Worm (Caenorhabditis elegans) whole organism, L4 larva: ENCODE measurements around the gene ZC8.6.
A peak's percentile ranks its signal among the peaks of the same experiment; 100 is the strongest.

Experiments used
- F49E8.2 ChIP-seq: sonication (generic microtip); optimal IDR thresholded peaks from 2 replicates; lab custom pipeline; 2016; ENCODE audit warnings: missing compliant biosample characterization, mild to moderate bottlenecking, missing genetic modification characterization, borderline replicate concordance
- T20F7.1 ChIP-seq: fragments of 200-800 bp; sonication (Bioruptor generic); optimal IDR thresholded peaks from 2 replicates; lab custom pipeline; 2018; ENCODE audit warnings: mild to moderate bottlenecking, missing genetic modification characterization, missing compliant biosample characterization
- Y48G9A.11 ChIP-seq: fragments of 200-800 bp; sonication (Bioruptor generic); IDR thresholded peaks from 2 replicates; pipeline ENCODE4 v1.3.6; 2022; ENCODE audit warnings: missing genetic modification reagents, missing genetic modification characterization, missing compliant biosample characterization
- Y75B8A.6 ChIP-seq: fragments of 200-800 bp; sonication (Bioruptor generic); IDR thresholded peaks from 2 replicates; pipeline ENCODE4 v1.3.6; 2022; ENCODE audit warnings: missing genetic modification reagents, missing genetic modification characterization, missing compliant biosample characterization
- ZK337.2 ChIP-seq: fragments of 200-800 bp; sonication (Bioruptor generic); IDR thresholded peaks from 2 replicates; pipeline ENCODE4 v1.3.6; 2022; ENCODE audit warnings: missing genetic modification reagents, missing genetic modification characterization, missing compliant biosample characterization
- aha-1 ChIP-seq: fragments of 150-350 bp; peaks from one replicate; lab custom pipeline; 2014; ENCODE audit warnings: missing biosample characterization, missing genetic modification characterization
- ama-1 ChIP-seq: fragments of 150-350 bp; optimal IDR thresholded peaks from 2 replicates; lab custom pipeline; 2014; ENCODE audit warnings: inconsistent platforms, mixed read lengths
- ceh-28 ChIP-seq: fragments of 150-350 bp; optimal IDR thresholded peaks from 2 replicates; lab custom pipeline; 2014; ENCODE audit warnings: missing biosample characterization, missing genetic modification reagents, missing genetic modification characterization
- ceh-32 ChIP-seq: sonication (generic microtip); optimal IDR thresholded peaks from 2 replicates; lab custom pipeline; 2016; ENCODE audit warnings: mild to moderate bottlenecking, missing genetic modification characterization, missing compliant biosample characterization; ENCODE audit not compliant: poor library complexity
- ceh-44 ChIP-seq: fragments of 200-800 bp; sonication (Bioruptor generic); IDR thresholded peaks from 2 replicates; pipeline ENCODE4 v1.3.6; 2022; ENCODE audit warnings: missing genetic modification reagents, missing genetic modification characterization, missing compliant biosample characterization
- ceh-62 ChIP-seq: sonication (generic microtip); optimal IDR thresholded peaks from 2 replicates; lab custom pipeline; 2017; ENCODE audit warnings: missing biosample characterization, missing genetic modification characterization
- ceh-82 ChIP-seq: sonication (generic microtip); optimal IDR thresholded peaks from 2 replicates; lab custom pipeline; 2017; ENCODE audit warnings: missing biosample characterization, missing genetic modification characterization
- cey-2 ChIP-seq: sonication (generic microtip); optimal IDR thresholded peaks from 3 replicates; lab custom pipeline; 2017; ENCODE audit warnings: missing genetic modification characterization, mild to moderate bottlenecking, missing compliant biosample characterization, antibody characterized with exemption, borderline replicate concordance; ENCODE audit not compliant: insufficient read depth
- daf-16 ChIP-seq, 3 experiments: sonication (generic microtip); optimal IDR thresholded peaks; 2 replicates each; lab custom pipeline; 2016 to 2017; ENCODE audit warnings: missing genetic modification characterization in 3 of 3, missing genetic modification reagents in 3 of 3, mild to moderate bottlenecking in 2 of 3, missing compliant biosample characterization in 2 of 3, missing biosample characterization in 1 of 3, moderate library complexity in 1 of 3
- daf-19 ChIP-seq: fragments of 200-800 bp; sonication (Bioruptor generic); conservative IDR thresholded peaks from 2 replicates; pipeline ENCODE4 v1.3.6; 2022; ENCODE audit warnings: missing genetic modification characterization, missing compliant biosample characterization
- dpl-1 ChIP-seq: fragments of 150-350 bp; optimal IDR thresholded peaks from 2 replicates; lab custom pipeline; 2014; ENCODE audit warnings: missing biosample characterization, missing genetic modification reagents, missing genetic modification characterization
- duxl-1 ChIP-seq: sonication (generic microtip); optimal IDR thresholded peaks from 2 replicates; lab custom pipeline; 2016; ENCODE audit warnings: mild to moderate bottlenecking, missing genetic modification characterization, moderate library complexity, missing compliant biosample characterization; ENCODE audit not compliant: poor library complexity
- dve-1 ChIP-seq: sonication (generic microtip); optimal IDR thresholded peaks from 2 replicates; lab custom pipeline; 2017; ENCODE audit warnings: antibody characterized with exemption, mild to moderate bottlenecking, missing genetic modification characterization, missing compliant biosample characterization; ENCODE audit not compliant: insufficient read depth
- fkh-10 ChIP-seq: fragments of 150-350 bp; optimal IDR thresholded peaks from 2 replicates; lab custom pipeline; 2014; ENCODE audit warnings: missing biosample characterization, missing genetic modification reagents, missing genetic modification characterization
- fos-1 ChIP-seq: fragments of 150-350 bp; optimal IDR thresholded peaks from 2 replicates; lab custom pipeline; 2014; ENCODE audit warnings: missing biosample characterization, missing genetic modification characterization
- hlh-30 ChIP-seq: sonication (generic microtip); optimal IDR thresholded peaks from 2 replicates; lab custom pipeline; 2017; ENCODE audit warnings: antibody characterized with exemption, mild to moderate bottlenecking, missing genetic modification characterization, missing compliant biosample characterization; ENCODE audit not compliant: insufficient read depth
- hmg-1.1 ChIP-seq: fragments of 200-800 bp; sonication (Bioruptor generic); IDR thresholded peaks from 2 replicates; pipeline ENCODE4 v1.3.6; 2022; ENCODE audit warnings: missing genetic modification reagents, missing genetic modification characterization, missing compliant biosample characterization
- lir-3 ChIP-seq: sonication (generic microtip); optimal IDR thresholded peaks from 2 replicates; lab custom pipeline; 2016; ENCODE audit warnings: mild to moderate bottlenecking, missing genetic modification characterization, missing compliant biosample characterization
- madf-5 ChIP-seq, 2 experiments: fragments of 200-800 bp; sonication (Bioruptor generic); IDR thresholded peaks; 2 replicates each; pipeline ENCODE4 v1.3.6; 2022; ENCODE audit warnings: missing compliant biosample characterization in 2 of 2, missing genetic modification characterization in 2 of 2
- madf-9 ChIP-seq: fragments of 200-800 bp; sonication (Bioruptor generic); conservative IDR thresholded peaks from 2 replicates; pipeline ENCODE4 v1.3.6; 2022; ENCODE audit warnings: missing genetic modification reagents, missing genetic modification characterization, missing compliant biosample characterization
- mdt-29 ChIP-seq: fragments of 200-800 bp; sonication (Bioruptor generic); IDR thresholded peaks from 2 replicates; pipeline ENCODE4 v1.3.6; 2022; ENCODE audit warnings: missing genetic modification reagents, missing genetic modification characterization, missing compliant biosample characterization
- mep-1 ChIP-seq: fragments of 150-350 bp; sonication (generic microtip); optimal IDR thresholded peaks from 3 replicates; lab custom pipeline; 2014; ENCODE audit warnings: missing biosample characterization, missing genetic modification characterization
- mes-2 ChIP-seq: sonication (generic microtip); optimal IDR thresholded peaks from 2 replicates; lab custom pipeline; 2016; ENCODE audit warnings: missing genotype, mild to moderate bottlenecking, missing genetic modification characterization, missing compliant biosample characterization; ENCODE audit not compliant: poor library complexity, severe bottlenecking
- nhr-102 ChIP-seq: sonication (generic microtip); optimal IDR thresholded peaks from 2 replicates; lab custom pipeline; 2016; ENCODE audit warnings: mild to moderate bottlenecking, missing genetic modification characterization, moderate library complexity, missing compliant biosample characterization
- nhr-111 ChIP-seq: fragments of 200-800 bp; sonication (Bioruptor generic); optimal IDR thresholded peaks from 2 replicates; lab custom pipeline; 2018; ENCODE audit warnings: mild to moderate bottlenecking, missing genetic modification characterization, missing compliant biosample characterization
- nhr-48 ChIP-seq: sonication (generic microtip); optimal IDR thresholded peaks from 2 replicates; lab custom pipeline; 2016; ENCODE audit warnings: mild to moderate bottlenecking, missing genetic modification characterization, missing compliant biosample characterization
- nhr-6 ChIP-seq: fragments of 150-350 bp; optimal IDR thresholded peaks from 2 replicates; lab custom pipeline; 2014; ENCODE audit warnings: missing biosample characterization, missing genetic modification characterization
- nhr-76 ChIP-seq: fragments of 150-350 bp; optimal IDR thresholded peaks from 2 replicates; lab custom pipeline; 2014; ENCODE audit warnings: missing biosample characterization, missing genetic modification characterization
- pha-4 ChIP-seq, 2 experiments: fragments of 150-350 bp in 1 of 2; fragments of 200-800 bp in 1 of 2; sonication (Bioruptor generic) in 1 of 2; IDR thresholded peaks in 1 of 2; optimal IDR thresholded peaks in 1 of 2; 2 replicates each; pipeline versions ENCODE4 v1.3.6 to Lab custom; 2014 to 2022; ENCODE audit warnings: missing genetic modification characterization in 2 of 2, missing genetic modification reagents in 2 of 2, missing biosample characterization in 1 of 2, missing compliant biosample characterization in 1 of 2
- rbr-2 ChIP-seq: sonication (generic microtip); optimal IDR thresholded peaks from 2 replicates; lab custom pipeline; 2016; ENCODE audit warnings: missing genotype, missing genetic modification characterization, missing compliant biosample characterization
- set-16 ChIP-seq: fragments of 200-800 bp; sonication (Bioruptor generic); IDR thresholded peaks from 2 replicates; pipeline ENCODE4 v1.3.6; 2022; ENCODE audit warnings: missing genetic modification reagents, missing genetic modification characterization, missing compliant biosample characterization
- skn-1 ChIP-seq: fragments of 150-350 bp; optimal IDR thresholded peaks from 2 replicates; lab custom pipeline; 2014; ENCODE audit warnings: missing biosample characterization, missing genetic modification characterization
- snpc-4 ChIP-seq: fragments of 150-350 bp; optimal IDR thresholded peaks from 2 replicates; lab custom pipeline; 2014; ENCODE audit warnings: missing biosample characterization, missing genetic modification characterization
- spr-3 ChIP-seq: fragments of 200-800 bp; sonication (Bioruptor generic); optimal IDR thresholded peaks from 2 replicates; lab custom pipeline; 2018; ENCODE audit warnings: mild to moderate bottlenecking, missing genetic modification characterization, missing compliant biosample characterization
- tag-97 ChIP-seq: fragments of 200-800 bp; sonication (Bioruptor generic); IDR thresholded peaks from 2 replicates; pipeline ENCODE4 v1.3.6; 2022; ENCODE audit warnings: missing genetic modification characterization, missing compliant biosample characterization
- vab-7 ChIP-seq: fragments of 200-800 bp; sonication (Bioruptor generic); IDR thresholded peaks from 2 replicates; pipeline ENCODE4 v1.3.6; 2022; ENCODE audit warnings: missing genetic modification reagents, missing genetic modification characterization, missing compliant biosample characterization
- zfp-2 ChIP-seq: sonication (generic microtip); optimal IDR thresholded peaks from 2 replicates; lab custom pipeline; 2016; ENCODE audit warnings: mild to moderate bottlenecking, missing genetic modification characterization, missing compliant biosample characterization
- zip-2 ChIP-seq: fragments of 150-350 bp; optimal IDR thresholded peaks from 2 replicates; lab custom pipeline; 2014; ENCODE audit warnings: missing biosample characterization, missing genetic modification characterization
- ztf-11 ChIP-seq: fragments of 150-350 bp; optimal IDR thresholded peaks from 2 replicates; lab custom pipeline; 2014; ENCODE audit warnings: missing biosample characterization, missing genetic modification characterization
- ztf-7 ChIP-seq: fragments of 150-350 bp; optimal IDR thresholded peaks from 2 replicates; lab custom pipeline; 2014; ENCODE audit warnings: missing biosample characterization, missing genetic modification characterization

Gene ZC8.6

DNA sequence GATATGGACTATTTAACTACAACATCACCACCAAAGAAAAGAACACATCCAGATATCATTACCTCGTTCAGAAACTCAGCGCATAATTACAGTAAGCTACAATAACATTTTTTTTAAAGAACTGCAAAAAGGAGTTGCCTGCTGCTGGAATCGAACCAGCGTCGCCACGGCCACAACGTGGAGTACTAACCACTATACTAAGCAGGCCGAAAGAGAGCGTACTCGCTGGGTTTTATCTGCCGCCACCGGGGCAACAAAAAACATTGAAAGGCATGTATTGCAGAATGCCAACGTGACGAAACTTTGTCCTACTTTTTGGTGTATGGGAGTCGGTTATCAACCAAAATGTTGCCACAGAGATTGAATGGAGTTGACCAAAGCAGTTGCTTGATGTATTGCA, 25.3 kb upstream of the ZC8.6 start (continued):
- peak in 1 of 2 experiments; percentile 87; a peak in 1 of 4 replicates for TF ChIP-seq madf-5 (GFP tag; IDR thresholded peaks at IDR 0.05; lab: Robert Waterston, UW)
- peak; percentile 86 for TF ChIP-seq mes-2 (tag; lab: Kevin White, UChicago)

DNA sequence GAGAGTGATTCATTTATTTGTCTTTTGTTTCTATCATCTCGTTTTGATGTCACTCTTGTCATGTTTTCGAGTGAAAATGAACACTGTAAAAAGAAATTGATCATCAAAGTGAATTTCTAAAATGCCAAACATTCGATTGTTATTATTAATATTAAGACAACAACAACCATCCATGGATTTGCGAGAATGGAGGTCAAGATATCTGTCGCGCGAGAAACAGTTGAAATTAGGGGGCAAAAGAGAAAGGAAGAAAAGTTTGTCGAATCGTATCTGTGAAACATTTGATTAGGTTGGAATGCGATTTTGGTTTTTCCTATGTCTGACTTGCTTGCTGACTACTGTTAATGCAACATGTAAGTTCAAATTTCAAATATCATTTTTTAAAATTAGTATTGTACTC, 23.6 kb upstream of the ZC8.6 start, which contains the start of gene ZC449.2:
Gene ZC449.2 (plus strand): TSS at position 290 of the 400 bp plus-strand sequence.
- TF ChIP-seq daf-16 (GFP tag; optimal IDR thresholded peaks at IDR 0.05; lab: Kevin White, UChicago) (no peak), daf-16 (tag; optimal IDR thresholded peaks at IDR 0.05; lab: Kevin White, UChicago) (peak; percentile 9), ZK337.2 (GFP tag; lab: Robert Waterston, UW) (no peak), set-16 (GFP tag; lab: Robert Waterston, UW) (no peak), aha-1 (tag; lab: Kevin White, UChicago) (peak; percentile 71)

DNA sequence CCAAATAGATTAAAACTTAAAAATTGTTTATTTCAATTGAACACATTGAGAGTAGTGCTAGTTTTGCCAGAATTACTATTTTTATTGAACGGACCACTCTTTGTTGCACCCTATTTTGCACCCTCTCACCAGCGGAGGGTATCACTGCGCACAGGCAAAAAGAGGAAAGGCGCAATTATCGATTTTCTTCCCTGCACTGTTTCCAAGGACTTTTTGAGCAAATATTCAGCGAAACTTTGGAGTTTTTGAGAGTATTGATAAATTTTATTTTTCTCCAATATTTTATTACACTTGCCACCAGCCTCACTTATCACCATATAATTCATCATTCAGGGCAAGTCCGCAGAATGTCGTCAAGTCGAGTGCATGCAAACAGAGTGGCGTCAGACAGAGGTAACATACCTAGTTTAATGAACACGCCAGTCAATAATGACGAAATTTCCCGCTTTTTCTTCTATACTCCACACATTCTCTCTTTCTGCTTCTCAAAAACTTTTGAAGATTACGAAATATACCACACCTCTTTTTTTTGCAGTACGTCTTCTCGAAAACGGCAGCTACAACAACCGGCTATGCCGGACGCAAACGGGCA, 20.8 kb upstream of the ZC8.6 start:
- TF ChIP-seq dpl-1 (GFP tag; lab: Kevin White, UChicago): peak; percentile 10
- peak; percentile 40 for TF ChIP-seq mep-1
- no peak for TF ChIP-seq Y75B8A.6 (GFP tag; lab: Robert Waterston, UW)
- no peak for TF ChIP-seq ceh-62 (tag; lab: Kevin White, UChicago)
- no peak for TF ChIP-seq nhr-111 (GFP tag; lab: Kevin White, UChicago)
- no peak for TF ChIP-seq fos-1 (tag; lab: Kevin White, UChicago)
- no peak for TF ChIP-seq zip-2 (tag; lab: Kevin White, UChicago)
- no peak for TF ChIP-seq tag-97
- no peak for TF ChIP-seq F49E8.2
- no peak for TF ChIP-seq daf-19 (GFP tag; lab: Robert Waterston, UW)
- no peak for TF ChIP-seq snpc-4 (tag; lab: Kevin White, UChicago)
- no peak for TF ChIP-seq ztf-7 (tag; lab: Kevin White, UChicago)
- no peak for TF ChIP-seq nhr-102 (tag; lab: Kevin White, UChicago)
- no peak for TF ChIP-seq fkh-10 (GFP tag; lab: Kevin White, UChicago)
- no peak for TF ChIP-seq spr-3 (GFP tag; lab: Kevin White, UChicago)
- TF ChIP-seq ceh-28: peak; percentile 28
- TF ChIP-seq hmg-1.1 (GFP tag; lab: Robert Waterston, UW): no peak
- no peak for TF ChIP-seq ztf-11 (tag; lab: Kevin White, UChicago)
- TF ChIP-seq nhr-76 (tag; lab: Kevin White, UChicago): no peak
- no peak for TF ChIP-seq nhr-6 (tag; lab: Kevin White, UChicago)
- TF ChIP-seq dve-1 (tag; lab: Kevin White, UChicago): peak; percentile 42
- TF ChIP-seq rbr-2 (tag; lab: Kevin White, UChicago): peak; percentile 17
- TF ChIP-seq T20F7.1: no peak
- TF ChIP-seq lir-3 (tag; lab: Kevin White, UChicago): no peak
- no peak for TF ChIP-seq vab-7 (GFP tag; lab: Robert Waterston, UW)
- no peak for TF ChIP-seq ceh-44
- TF ChIP-seq aha-1 (tag; lab: Kevin White, UChicago): no peak
- TF ChIP-seq ama-1: no peak
- no peak for TF ChIP-seq Y48G9A.11
- no peak for TF ChIP-seq ceh-82 (tag; lab: Kevin White, UChicago)
- TF ChIP-seq skn-1 (tag; lab: Kevin White, UChicago): no peak
- TF ChIP-seq cey-2 (tag; lab: Kevin White, UChicago): no peak
- TF ChIP-seq nhr-48 (tag; lab: Kevin White, UChicago): no peak
- no peak for TF ChIP-seq mes-2 (tag; lab: Kevin White, UChicago)
- peak; percentile 2 for TF ChIP-seq hlh-30
- TF ChIP-seq duxl-1: no peak
- no peak for TF ChIP-seq ZK337.2 (GFP tag; lab: Robert Waterston, UW)
- TF ChIP-seq zfp-2: no peak
- TF ChIP-seq madf-9 (GFP tag; lab: Robert Waterston, UW): no peak
- TF ChIP-seq mdt-29 (GFP tag; lab: Robert Waterston, UW): no peak
- TF ChIP-seq pha-4 (GFP tag; IDR thresholded peaks at IDR 0.05; lab: Robert Waterston, UW): no peak
- no peak for TF ChIP-seq pha-4 (tag; optimal IDR thresholded peaks at IDR 0.05; lab: Kevin White, UChicago)
- no peak for TF ChIP-seq ceh-32 (tag; lab: Kevin White, UChicago)
